Worm (Caenorhabditis elegans): Measurements from ENCODE around the gene Y43F8B.29.

The Y43F8B.29 gene

ce11 chrV:19524569-19524968 lies 33.2 kb downstream of the Y43F8B.29 start (continued):
- TF ChIP-seq nhr-48 (tag; optimal IDR thresholded peaks at IDR 0.05) (peak; percentile 58), aha-1 (tag) (no peak), lin-13 (GFP tag; optimal IDR thresholded peaks at IDR 0.05) (no peak), ceh-20 (GFP tag; IDR thresholded peaks at IDR 0.05) (no peak; the same call in 1 of the 2 replicates), snpc-4 (tag; optimal IDR thresholded peaks at IDR 0.05) (no peak), ama-1 (optimal IDR thresholded peaks at IDR 0.05) (no peak), daf-19 (GFP tag; conservative IDR thresholded peaks at IDR 0.05) (no peak), nhr-76 (tag; optimal IDR thresholded peaks at IDR 0.05) (no peak), unc-62 (GFP tag; optimal IDR thresholded peaks at IDR 0.05 in 1 of 2) (peak in 1 of 2 experiments; percentile 38), unc-62 (tag; optimal IDR thresholded peaks at IDR 0.05) (no peak), ctbp-1 (GFP tag; IDR thresholded peaks at IDR 0.05) (0 out of 2 replicates have a peak, but pooled peaks have one; percentile 27), nhr-28 (tag; optimal IDR thresholded peaks at IDR 0.05) (peak; percentile 71), duxl-1 (tag; optimal IDR thresholded peaks at IDR 0.05; ENCODE audit: poor library complexity) (no peak), attf-4 (tag; optimal IDR thresholded peaks at IDR 0.05) (no peak), egl-27 (tag; optimal IDR thresholded peaks at IDR 0.05) (no peak), lir-3 (tag; optimal IDR thresholded peaks at IDR 0.05) (no peak), zfp-3 (GFP tag; conservative IDR thresholded peaks at IDR 0.05) (no peak), mdl-1 (tag; optimal IDR thresholded peaks at IDR 0.05) (peak; percentile 30 to 93), nhr-6 (tag; optimal IDR thresholded peaks at IDR 0.05) (no peak), D1046.2 (GFP tag; IDR thresholded peaks at IDR 0.05) (no peak), dmd-9 (GFP tag; IDR thresholded peaks at IDR 0.05) (no peak), ZK337.2 (GFP tag; IDR thresholded peaks at IDR 0.05) (no peak), F10B5.3 (tag; optimal IDR thresholded peaks at IDR 0.05) (no peak), tra-1 (GFP tag; IDR thresholded peaks at IDR 0.05) (no peak), nhr-41 (GFP tag; IDR thresholded peaks at IDR 0.05) (no peak), fos-1 (tag; optimal IDR thresholded peaks at IDR 0.05) (no peak), ceh-82 (tag; optimal IDR thresholded peaks at IDR 0.05) (no peak), ceh-32 (tag; optimal IDR thresholded peaks at IDR 0.05; ENCODE audit: poor library complexity) (no peak), snpc-1.2 (GFP tag; IDR thresholded peaks at IDR 0.05) (no peak), nhr-42 (GFP tag; IDR thresholded peaks at IDR 0.05) (0 out of 2 replicates have a peak, but pooled peaks have one; percentile 58), aly-2 (tag; optimal IDR thresholded peaks at IDR 0.05) (no peak), nhr-11 (tag; optimal IDR thresholded peaks at IDR 0.05) (no peak), lsy-2 (tag; optimal IDR thresholded peaks at IDR 0.05) (peak in 1 of 2 experiments; percentile 23), tag-97 (GFP tag; IDR thresholded peaks at IDR 0.05) (no peak), F44E2.7 (GFP tag; IDR thresholded peaks at IDR 0.05) (no peak), lim-7 (GFP tag; IDR thresholded peaks at IDR 0.05) (no peak), zip-2 (tag; optimal IDR thresholded peaks at IDR 0.05) (no peak), ces-1 (GFP tag; optimal IDR thresholded peaks at IDR 0.05) (no peak), lin-29 (GFP tag; IDR thresholded peaks at IDR 0.05) (no peak), hmg-1.1 (GFP tag; IDR thresholded peaks at IDR 0.05) (0 out of 2 replicates have a peak, but pooled peaks have one; percentile 37), ceh-44 (GFP tag; IDR thresholded peaks at IDR 0.05) (no peak), daf-16 (GFP tag; optimal IDR thresholded peaks at IDR 0.05) (no peak), daf-16 (tag; optimal IDR thresholded peaks at IDR 0.05) (peak; percentile 55), ZK546.5 (tag; optimal IDR thresholded peaks at IDR 0.05) (no peak), ztf-7 (tag; optimal IDR thresholded peaks at IDR 0.05) (no peak), hlh-30 (tag; optimal IDR thresholded peaks at IDR 0.05; ENCODE audit: insufficient read depth) (peak; percentile 90), jun-1 (tag; optimal IDR thresholded peaks at IDR 0.05) (no peak), nhr-237 (tag; optimal IDR thresholded peaks at IDR 0.05) (no peak), dmd-8 (GFP tag; IDR thresholded peaks at IDR 0.05) (no peak), lin-15B (tag; optimal IDR thresholded peaks at IDR 0.05) (no peak), egl-43 (GFP tag; IDR thresholded peaks at IDR 0.05) (no peak), daf-8 (GFP tag; IDR thresholded peaks at IDR 0.05) (no peak), hlh-11 (tag; optimal IDR thresholded peaks at IDR 0.05) (peak; percentile 80), spr-1 (tag; optimal IDR thresholded peaks at IDR 0.05) (no peak)
